Worm (Caenorhabditis elegans) whole organism, late embryonic: ENCODE results near the gene F19B10.6.

Experiments used
- C08G9.2 ChIP-seq: sonication (generic microtip); optimal IDR thresholded peaks from 2 replicates; lab custom pipeline; 2016; ENCODE audit warnings: mild to moderate bottlenecking, missing genetic modification characterization, moderate library complexity, missing compliant biosample characterization
- ama-1 ChIP-seq: fragments of 150-350 bp; optimal IDR thresholded peaks from 2 replicates; lab custom pipeline; 2014
- ceh-24 ChIP-seq: sonication (generic microtip); optimal IDR thresholded peaks from 2 replicates; lab custom pipeline; 2016; ENCODE audit warnings: mild to moderate bottlenecking, missing genetic modification characterization, missing compliant biosample characterization
- ceh-48 ChIP-seq: sonication (generic microtip); optimal IDR thresholded peaks from 2 replicates; lab custom pipeline; 2016; ENCODE audit warnings: missing genetic modification characterization, inconsistent platforms, missing compliant biosample characterization
- ceh-9 ChIP-seq: sonication (generic microtip); optimal IDR thresholded peaks from 2 replicates; lab custom pipeline; 2016; ENCODE audit warnings: mild to moderate bottlenecking, missing genetic modification characterization, inconsistent platforms, missing compliant biosample characterization
- dmd-4 ChIP-seq: sonication (generic microtip); optimal IDR thresholded peaks from 2 replicates; lab custom pipeline; 2016; ENCODE audit warnings: borderline replicate concordance, missing genetic modification characterization, missing compliant biosample characterization
- dve-1 ChIP-seq: sonication (generic microtip); optimal IDR thresholded peaks from 2 replicates; lab custom pipeline; 2017; ENCODE audit warnings: antibody characterized with exemption, mild to moderate bottlenecking, missing genetic modification characterization, missing compliant biosample characterization
- lin-11 ChIP-seq: fragments of 200-800 bp; sonication (Bioruptor generic); optimal IDR thresholded peaks from 2 replicates; lab custom pipeline; 2018; ENCODE audit warnings: mild to moderate bottlenecking, missing genetic modification characterization, missing compliant biosample characterization
- pha-2 ChIP-seq: sonication (generic microtip); optimal IDR thresholded peaks from 2 replicates; lab custom pipeline; 2017; ENCODE audit warnings: mild to moderate bottlenecking, missing genetic modification characterization, missing compliant biosample characterization
- pha-4 ChIP-seq: fragments of 150-350 bp; optimal IDR thresholded peaks from 2 replicates; lab custom pipeline; 2018; ENCODE audit warnings: missing biosample characterization, missing genetic modification reagents, missing genetic modification characterization
- tbx-2 ChIP-seq: sonication (generic microtip); optimal IDR thresholded peaks from 2 replicates; lab custom pipeline; 2016; ENCODE audit warnings: missing genetic modification characterization, missing compliant biosample characterization

- TF ChIP-seq pha-4 (tag; lab: Kevin White, UChicago) (no peak), lin-11 (tag; lab: Kevin White, UChicago) (no peak), pha-2 (tag; lab: Kevin White, UChicago) (no peak), dve-1 (tag; lab: Kevin White, UChicago) (no peak), tbx-2 (tag; lab: Kevin White, UChicago) (no peak), dmd-4 (no peak), ceh-48 (tag; lab: Kevin White, UChicago) (no peak), C08G9.2 (tag; lab: Kevin White, UChicago) (no peak), ceh-9 (tag; lab: Kevin White, UChicago) (no peak), ama-1 (lab: Kevin White, UChicago) (no peak), ceh-24 (tag; lab: Kevin White, UChicago) (no peak)
Observed at ce11 chrII:3665181-3665580, 1.5 kb upstream of the F19B10.6 start.
